Worm (Caenorhabditis elegans) whole organism, late embryonic: Measurements from ENCODE around the gene fbxb-111.
A peak's percentile ranks its signal among the peaks of the same experiment; 100 is the strongest.

Experiments
- C08G9.2 ChIP-seq: sonication (generic microtip); optimal IDR thresholded peaks from 2 replicates; lab custom pipeline; 2016; ENCODE audit warnings: mild to moderate bottlenecking, missing genetic modification characterization, moderate library complexity, missing compliant biosample characterization
- K09A11.1 ChIP-seq: sonication (generic microtip); optimal IDR thresholded peaks from 2 replicates; lab custom pipeline; 2017; ENCODE audit warnings: antibody characterized with exemption, mild to moderate bottlenecking, missing genetic modification characterization, missing compliant biosample characterization; ENCODE audit not compliant: insufficient read depth
- T23F11.4 ChIP-seq: fragments of 200-800 bp; sonication (Bioruptor generic); optimal IDR thresholded peaks from 2 replicates; lab custom pipeline; 2018; ENCODE audit warnings: mild to moderate bottlenecking, missing genetic modification characterization, missing compliant biosample characterization
- ama-1 ChIP-seq: fragments of 150-350 bp; optimal IDR thresholded peaks from 2 replicates; lab custom pipeline; 2014
- ceh-30 ChIP-seq: fragments of 150-350 bp; optimal IDR thresholded peaks from 2 replicates; lab custom pipeline; 2014; ENCODE audit warnings: missing biosample characterization, missing genetic modification characterization
- ceh-31 ChIP-seq: sonication (generic microtip); optimal IDR thresholded peaks from 2 replicates; lab custom pipeline; 2016; ENCODE audit warnings: missing genetic modification characterization, missing compliant biosample characterization
- ceh-48 ChIP-seq: sonication (generic microtip); optimal IDR thresholded peaks from 2 replicates; lab custom pipeline; 2016; ENCODE audit warnings: missing genetic modification characterization, inconsistent platforms, missing compliant biosample characterization
- ceh-6 ChIP-seq: fragments of 200-800 bp; sonication (Bioruptor generic); optimal IDR thresholded peaks from 2 replicates; lab custom pipeline; 2018; ENCODE audit warnings: mild to moderate bottlenecking, missing genetic modification characterization, missing compliant biosample characterization
- dmd-4 ChIP-seq: sonication (generic microtip); optimal IDR thresholded peaks from 2 replicates; lab custom pipeline; 2016; ENCODE audit warnings: borderline replicate concordance, missing genetic modification characterization, missing compliant biosample characterization
- eyg-1 ChIP-seq: sonication (generic microtip); optimal IDR thresholded peaks from 2 replicates; lab custom pipeline; 2016; ENCODE audit warnings: missing genotype, missing genetic modification characterization, missing compliant biosample characterization
- fax-1 ChIP-seq: sonication (generic microtip); optimal IDR thresholded peaks from 2 replicates; lab custom pipeline; 2016; ENCODE audit warnings: missing genotype, missing genetic modification characterization, missing compliant biosample characterization
- fkh-10 ChIP-seq: fragments of 150-350 bp; optimal IDR thresholded peaks from 2 replicates; lab custom pipeline; 2014; ENCODE audit warnings: missing biosample characterization, missing genetic modification reagents, missing genetic modification characterization
- fkh-6 ChIP-seq: sonication (generic microtip); optimal IDR thresholded peaks from 2 replicates; lab custom pipeline; 2016; ENCODE audit warnings: missing genetic modification characterization, missing compliant biosample characterization
- hlh-30 ChIP-seq: sonication (generic microtip); optimal IDR thresholded peaks from 2 replicates; lab custom pipeline; 2017; ENCODE audit warnings: antibody characterized with exemption, missing genetic modification characterization, missing compliant biosample characterization; ENCODE audit not compliant: insufficient read depth
- hlh-6 ChIP-seq: sonication (generic microtip); optimal IDR thresholded peaks from 2 replicates; lab custom pipeline; 2016; ENCODE audit warnings: missing genotype, missing genetic modification characterization, missing compliant biosample characterization
- lin-11 ChIP-seq: fragments of 200-800 bp; sonication (Bioruptor generic); optimal IDR thresholded peaks from 2 replicates; lab custom pipeline; 2018; ENCODE audit warnings: mild to moderate bottlenecking, missing genetic modification characterization, missing compliant biosample characterization
- madf-2 ChIP-seq: sonication (generic microtip); optimal IDR thresholded peaks from 2 replicates; lab custom pipeline; 2017; ENCODE audit warnings: missing genetic modification characterization, missing compliant biosample characterization
- nhr-11 ChIP-seq: fragments of 150-350 bp; optimal IDR thresholded peaks from 2 replicates; lab custom pipeline; 2014; ENCODE audit warnings: missing biosample characterization, missing genetic modification characterization
- npax-4 ChIP-seq: sonication (generic microtip); optimal IDR thresholded peaks from 2 replicates; lab custom pipeline; 2016; ENCODE audit warnings: missing genetic modification characterization, missing compliant biosample characterization
- pag-3 ChIP-seq: sonication (generic microtip); optimal IDR thresholded peaks from 2 replicates; lab custom pipeline; 2016; ENCODE audit warnings: missing compliant biosample characterization, missing genetic modification characterization, borderline replicate concordance
- pha-2 ChIP-seq: sonication (generic microtip); optimal IDR thresholded peaks from 2 replicates; lab custom pipeline; 2017; ENCODE audit warnings: mild to moderate bottlenecking, missing genetic modification characterization, missing compliant biosample characterization
- pha-4 ChIP-seq: fragments of 150-350 bp; optimal IDR thresholded peaks from 2 replicates; lab custom pipeline; 2018; ENCODE audit warnings: missing biosample characterization, missing genetic modification reagents, missing genetic modification characterization
- pqm-1 ChIP-seq: sonication (generic microtip); optimal IDR thresholded peaks from 2 replicates; lab custom pipeline; 2016; ENCODE audit warnings: missing genetic modification characterization, missing compliant biosample characterization
- ref-2 ChIP-seq: sonication (generic microtip); optimal IDR thresholded peaks from 2 replicates; lab custom pipeline; 2016; ENCODE audit warnings: missing genetic modification characterization, missing compliant biosample characterization
- rnt-1 ChIP-seq: sonication (generic microtip); optimal IDR thresholded peaks from 2 replicates; lab custom pipeline; 2016; ENCODE audit warnings: missing genetic modification characterization, missing compliant biosample characterization
- sox-2 ChIP-seq: fragments of 200-800 bp; sonication (Bioruptor generic); IDR thresholded peaks from 2 replicates; pipeline ENCODE4 v1.3.6; 2022; ENCODE audit warnings: missing genetic modification reagents, missing genetic modification characterization, missing compliant biosample characterization
- sox-4 ChIP-seq: sonication (generic microtip); optimal IDR thresholded peaks from 2 replicates; lab custom pipeline; 2017; ENCODE audit warnings: mild to moderate bottlenecking, missing genetic modification characterization, inconsistent platforms, missing compliant biosample characterization
- tbx-2 ChIP-seq: sonication (generic microtip); optimal IDR thresholded peaks from 2 replicates; lab custom pipeline; 2016; ENCODE audit warnings: missing genetic modification characterization, missing compliant biosample characterization
- tbx-7 ChIP-seq: sonication (generic microtip); optimal IDR thresholded peaks from 2 replicates; lab custom pipeline; 2016; ENCODE audit warnings: missing genotype, missing genetic modification characterization, missing compliant biosample characterization
- unc-55 ChIP-seq: sonication (generic microtip); optimal IDR thresholded peaks from 2 replicates; lab custom pipeline; 2017; ENCODE audit warnings: missing biosample characterization, missing genetic modification reagents, missing genetic modification characterization

The fbxb-111 gene

ce11 chrII:2774904-2775303 lies at the start of gene fbxb-111:
Gene fbxb-111 (minus strand): TSS chrII:2775004.
- TF ChIP-seq ceh-48 (tag; lab: Kevin White, UChicago), result no peak
- peak; percentile 20 for TF ChIP-seq ref-2

ce11 chrII:2824169-2824568 lies 49.4 kb upstream of the fbxb-111 start, which contains the start of the genes K12H6.4 and K12H6.9:
Gene K12H6.4 (minus strand): TSS chrII:2824269.
Gene K12H6.9 (plus strand): TSS chrII:2824404.
- TF ChIP-seq eyg-1 (tag; lab: Kevin White, UChicago), result no peak
- no peak for TF ChIP-seq fkh-6 (tag; lab: Kevin White, UChicago)
- no peak for TF ChIP-seq hlh-6 (tag; lab: Kevin White, UChicago)
- TF ChIP-seq lin-11 (tag; lab: Kevin White, UChicago), result no peak
- TF ChIP-seq pha-2 (tag; lab: Kevin White, UChicago), result no peak
- TF ChIP-seq rnt-1, result no peak
- no peak for TF ChIP-seq ref-2
- no peak for TF ChIP-seq ceh-31 (tag; lab: Kevin White, UChicago)
- no peak for TF ChIP-seq pha-4 (tag; lab: Kevin White, UChicago)
- TF ChIP-seq, all 69 proteins: peak for 0

- TF ChIP-seq eyg-1 (tag; lab: Kevin White, UChicago), result no peak
- TF ChIP-seq lin-11 (tag; lab: Kevin White, UChicago), result no peak
- TF ChIP-seq T23F11.4 (GFP tag; lab: Kevin White, UChicago), result no peak
- no peak for TF ChIP-seq K09A11.1 (tag; lab: Kevin White, UChicago)
- TF ChIP-seq sox-2 (GFP tag; lab: Robert Waterston, UW), result no peak
- TF ChIP-seq fkh-10, result no peak
- TF ChIP-seq madf-2 (tag; lab: Kevin White, UChicago), result no peak
- no peak for TF ChIP-seq npax-4 (tag; lab: Kevin White, UChicago)
- TF ChIP-seq ceh-6, result no peak
- TF ChIP-seq sox-4 (tag; lab: Kevin White, UChicago), result no peak
- no peak for TF ChIP-seq ama-1 (lab: Kevin White, UChicago)
- no peak for TF ChIP-seq ceh-30 (tag; lab: Kevin White, UChicago)
- TF ChIP-seq tbx-2 (tag; lab: Kevin White, UChicago), result no peak
- no peak for TF ChIP-seq fax-1 (tag; lab: Kevin White, UChicago)
- no peak for TF ChIP-seq pha-2 (tag; lab: Kevin White, UChicago)
These were observed 47.7 kb upstream of the fbxb-111 start, which contains the start of the genes fut-4 and K12H6.10 for ce11 chrII:2822435-2822920. Gene fut-4 (minus strand): TSS chrII:2822535. Gene K12H6.10 (plus strand): TSS chrII:2822870.

ce11 chrII:2816676-2817075 lies 41.9 kb upstream of the fbxb-111 start, which contains the start of gene set-13:
Gene set-13 (plus strand): TSS chrII:2816976.
- TF ChIP-seq nhr-11 (tag; lab: Kevin White, UChicago) (no peak), C08G9.2 (no peak)

- no peak for TF ChIP-seq pag-3 (tag; lab: Kevin White, UChicago)
These were observed 40.6 kb upstream of the fbxb-111 start, which contains the start of gene K12H6.2 for ce11 chrII:2815444-2815843. Gene K12H6.2 (minus strand): TSS chrII:2815544.

ce11 chrII:2815017-2815416 lies 40.2 kb upstream of the fbxb-111 start:
- TF ChIP-seq dmd-4 (no peak), pqm-1 (no peak)

ce11 chrII:2807674-2808206 lies 32.9 kb upstream of the fbxb-111 start, which contains the start of gene K12H6.12:
Gene K12H6.12 (plus strand): TSS chrII:2808156.
- TF ChIP-seq tbx-7 (tag; lab: Kevin White, UChicago), result no peak
- TF ChIP-seq unc-55 (GFP tag; lab: Kevin White, UChicago), result peak; percentile 29
- TF ChIP-seq hlh-30 (tag; lab: Kevin White, UChicago), result peak; percentile 77
- TF ChIP-seq lin-11 (tag; lab: Kevin White, UChicago), result no peak
- no peak for TF ChIP-seq K09A11.1 (tag; lab: Kevin White, UChicago)
- peak; percentile 15 for TF ChIP-seq tbx-2 (tag; lab: Kevin White, UChicago)
- TF ChIP-seq, all 69 proteins: peak for 3
